ENCODE assay signal across 2 worm cellular contexts in genomic region chrIII:4419117-4419978, ce11.
A peak's percentile ranks its signal among the peaks of the same experiment; 100 is the strongest.
TF ChIP-seq lines count a peak whose summit lies in the region.

Gene R07E5.7 (minus strand): TSS chrIII:4419167.
Gene cku-80 (plus strand): TSS chrIII:4419848.

TF ChIP-seq in whole organism, L2 larva, 48 proteins besides CTCF, POLR2A, EP300 and RAD21 (continued from another document):
- no peak for TF ChIP-seq nhr-23 (tag; optimal IDR thresholded peaks at IDR 0.05; lab: Kevin White, UChicago)
- TF ChIP-seq ztf-4 (tag; optimal IDR thresholded peaks at IDR 0.05; lab: Kevin White, UChicago), result no peak
- TF ChIP-seq unc-39 (tag; optimal IDR thresholded peaks at IDR 0.05; lab: Kevin White, UChicago), result no peak
- TF ChIP-seq fos-1 (tag; optimal IDR thresholded peaks at IDR 0.05; lab: Kevin White, UChicago), result no peak
- TF ChIP-seq gmeb-1 (tag; optimal IDR thresholded peaks at IDR 0.05; lab: Kevin White, UChicago), result peak; percentile 88
- TF ChIP-seq mdl-1 (tag; optimal IDR thresholded peaks at IDR 0.05; lab: Kevin White, UChicago), result no peak
- TF ChIP-seq nhr-25 (tag; optimal IDR thresholded peaks at IDR 0.05; lab: Kevin White, UChicago), result peak; percentile 20
- no peak for TF ChIP-seq unc-62 (GFP tag; optimal IDR thresholded peaks at IDR 0.05; lab: Kevin White, UChicago)
- no peak for TF ChIP-seq alr-1 (tag; optimal IDR thresholded peaks at IDR 0.05; lab: Kevin White, UChicago)
- TF ChIP-seq nhr-129 (tag; optimal IDR thresholded peaks at IDR 0.05; lab: Kevin White, UChicago), result peak; percentile 38
- TF ChIP-seq peb-1 (tag; optimal IDR thresholded peaks at IDR 0.05; lab: Kevin White, UChicago), result no peak
- no peak for TF ChIP-seq nhr-11 (tag; optimal IDR thresholded peaks at IDR 0.05; lab: Kevin White, UChicago)
- peak; percentile 58 for TF ChIP-seq snpc-4 (tag; optimal IDR thresholded peaks at IDR 0.05; lab: Kevin White, UChicago)
- no peak for TF ChIP-seq skn-1 (tag; optimal IDR thresholded peaks at IDR 0.05; lab: Kevin White, UChicago)
- TF ChIP-seq blmp-1 (tag; optimal IDR thresholded peaks at IDR 0.05; lab: Kevin White, UChicago; ENCODE audit: insufficient read depth), result no peak
- peak; percentile 43 for TF ChIP-seq lin-11 (tag; optimal IDR thresholded peaks at IDR 0.05; lab: Kevin White, UChicago)
- no peak for TF ChIP-seq nhr-10 (tag; optimal IDR thresholded peaks at IDR 0.05; lab: Kevin White, UChicago)
- TF ChIP-seq nhr-6 (tag; optimal IDR thresholded peaks at IDR 0.05; lab: Kevin White, UChicago), result no peak
- TF ChIP-seq nhr-77 (tag; optimal IDR thresholded peaks at IDR 0.05; lab: Kevin White, UChicago), result no peak
- TF ChIP-seq ceh-82 (tag; optimal IDR thresholded peaks at IDR 0.05; lab: Kevin White, UChicago), result no peak
- no peak for TF ChIP-seq aly-2 (tag; optimal IDR thresholded peaks at IDR 0.05; lab: Kevin White, UChicago)
- no peak for TF ChIP-seq egl-27 (tag; optimal IDR thresholded peaks at IDR 0.05; lab: Kevin White, UChicago)
- no peak for TF ChIP-seq dmd-4 (tag; optimal IDR thresholded peaks at IDR 0.05; lab: Kevin White, UChicago)
- TF ChIP-seq mab-5 (tag; optimal IDR thresholded peaks at IDR 0.05; lab: Kevin White, UChicago), result peak; percentile 6
- TF ChIP-seq ZK546.5 (tag; optimal IDR thresholded peaks at IDR 0.05; lab: Kevin White, UChicago), result no peak
TF ChIP-seq in whole organism, L2 larva: peak in this region for 16.

TF ChIP-seq in whole organism, L4 larva, 104 proteins besides CTCF, POLR2A, EP300 and RAD21 (continued from another document):
- no peak for TF ChIP-seq ztf-11 (tag; optimal IDR thresholded peaks at IDR 0.05; lab: Kevin White, UChicago)
- no peak for TF ChIP-seq cey-2 (tag; optimal IDR thresholded peaks at IDR 0.05; lab: Kevin White, UChicago; ENCODE audit: borderline replicate concordance, insufficient read depth)
- TF ChIP-seq mxl-3 (GFP tag; optimal IDR thresholded peaks at IDR 0.05; lab: Kevin White, UChicago), result no peak
- no peak for TF ChIP-seq Y75B8A.6 (GFP tag; IDR thresholded peaks at IDR 0.05; lab: Robert Waterston, UW)
- no peak for TF ChIP-seq spr-3 (GFP tag; optimal IDR thresholded peaks at IDR 0.05; lab: Kevin White, UChicago)
- no peak for TF ChIP-seq set-16 (GFP tag; IDR thresholded peaks at IDR 0.05; lab: Robert Waterston, UW)
- no peak for TF ChIP-seq ceh-28 (tag; optimal IDR thresholded peaks at IDR 0.05; lab: Kevin White, UChicago)
- TF ChIP-seq ztf-7 (tag; optimal IDR thresholded peaks at IDR 0.05; lab: Kevin White, UChicago), result peak; percentile 47
- TF ChIP-seq daf-16 (GFP tag; optimal IDR thresholded peaks at IDR 0.05; lab: Kevin White, UChicago), result no peak
- peak; percentile 36 for TF ChIP-seq daf-16 (tag; optimal IDR thresholded peaks at IDR 0.05; lab: Kevin White, UChicago)
- no peak for TF ChIP-seq jun-1 (tag; optimal IDR thresholded peaks at IDR 0.05; lab: Kevin White, UChicago)
- no peak for TF ChIP-seq dmd-8 (GFP tag; IDR thresholded peaks at IDR 0.05; lab: Robert Waterston, UW)
- TF ChIP-seq hlh-30 (tag; optimal IDR thresholded peaks at IDR 0.05; lab: Kevin White, UChicago; ENCODE audit: insufficient read depth), result peak; percentile 92
- TF ChIP-seq nhr-237 (tag; optimal IDR thresholded peaks at IDR 0.05; lab: Kevin White, UChicago), result no peak
- no peak for TF ChIP-seq pha-4 (GFP tag; IDR thresholded peaks at IDR 0.05; lab: Robert Waterston, UW)
- no peak for TF ChIP-seq pha-4 (tag; optimal IDR thresholded peaks at IDR 0.05; lab: Kevin White, UChicago)
- TF ChIP-seq lin-38 (GFP tag; IDR thresholded peaks at IDR 0.05; lab: Robert Waterston, UW), result peak; percentile 70
- peak; percentile 19 for TF ChIP-seq lin-13 (GFP tag; optimal IDR thresholded peaks at IDR 0.05; lab: Kevin White, UChicago)
- peak; percentile 42; the same call in 1 of the 2 replicates for TF ChIP-seq hmg-1.1 (GFP tag; IDR thresholded peaks at IDR 0.05; lab: Robert Waterston, UW)
- TF ChIP-seq hif-1 (tag; optimal IDR thresholded peaks at IDR 0.05; lab: Kevin White, UChicago), result peak in 1 of 2 experiments; percentile 72
- no peak for TF ChIP-seq gei-8 (GFP tag; optimal IDR thresholded peaks at IDR 0.05; lab: Kevin White, UChicago)
- no peak for TF ChIP-seq tag-97 (GFP tag; IDR thresholded peaks at IDR 0.05; lab: Robert Waterston, UW)
- TF ChIP-seq lin-1 (GFP tag; IDR thresholded peaks at IDR 0.05; lab: Robert Waterston, UW), result no peak
- peak in 1 of 2 experiments; percentile 15 for TF ChIP-seq mdl-1 (tag; optimal IDR thresholded peaks at IDR 0.05; lab: Kevin White, UChicago)
- no peak for TF ChIP-seq aly-2 (tag; optimal IDR thresholded peaks at IDR 0.05; lab: Kevin White, UChicago)
- no peak for TF ChIP-seq nhr-102 (tag; optimal IDR thresholded peaks at IDR 0.05; lab: Kevin White, UChicago)
- TF ChIP-seq F37D6.2 (tag; optimal IDR thresholded peaks at IDR 0.05; lab: Kevin White, UChicago), result no peak
- TF ChIP-seq dpl-1 (GFP tag; optimal IDR thresholded peaks at IDR 0.05; lab: Kevin White, UChicago), result peak; percentile 88
- peak; percentile 27 for TF ChIP-seq ama-1 (optimal IDR thresholded peaks at IDR 0.05; lab: Kevin White, UChicago)
- TF ChIP-seq F49E8.2 (tag; optimal IDR thresholded peaks at IDR 0.05; lab: Kevin White, UChicago; ENCODE audit: borderline replicate concordance), result no peak
- TF ChIP-seq zfp-3 (GFP tag; conservative IDR thresholded peaks at IDR 0.05; lab: Robert Waterston, UW), result no peak
- TF ChIP-seq nhr-6 (tag; optimal IDR thresholded peaks at IDR 0.05; lab: Kevin White, UChicago), result no peak
- no peak for TF ChIP-seq aha-1 (tag; lab: Kevin White, UChicago)
- TF ChIP-seq ceh-62 (tag; optimal IDR thresholded peaks at IDR 0.05; lab: Kevin White, UChicago), result no peak
- peak; percentile 33 for TF ChIP-seq lin-15B (tag; optimal IDR thresholded peaks at IDR 0.05; lab: Kevin White, UChicago)
- TF ChIP-seq madf-5 (GFP tag; IDR thresholded peaks at IDR 0.05; lab: Robert Waterston, UW), result no peak
- no peak for TF ChIP-seq dmd-9 (GFP tag; IDR thresholded peaks at IDR 0.05; lab: Robert Waterston, UW)
- TF ChIP-seq nhr-77 (tag; optimal IDR thresholded peaks at IDR 0.05; lab: Kevin White, UChicago), result peak; percentile 17
- TF ChIP-seq attf-4 (tag; optimal IDR thresholded peaks at IDR 0.05; lab: Kevin White, UChicago), result no peak
- no peak for TF ChIP-seq spr-1 (tag; optimal IDR thresholded peaks at IDR 0.05; lab: Kevin White, UChicago)
- TF ChIP-seq daf-8 (GFP tag; IDR thresholded peaks at IDR 0.05; lab: Robert Waterston, UW), result no peak
- peak; percentile 25 for TF ChIP-seq duxl-1 (tag; optimal IDR thresholded peaks at IDR 0.05; lab: Kevin White, UChicago; ENCODE audit: poor library complexity)
- TF ChIP-seq saeg-2 (GFP tag; IDR thresholded peaks at IDR 0.05; lab: Robert Waterston, UW), result no peak
- no peak for TF ChIP-seq ceh-20 (GFP tag; IDR thresholded peaks at IDR 0.05; lab: Robert Waterston, UW)
- TF ChIP-seq lin-29 (GFP tag; IDR thresholded peaks at IDR 0.05; lab: Robert Waterston, UW), result no peak
- TF ChIP-seq mxl-2 (GFP tag; conservative IDR thresholded peaks at IDR 0.05; lab: Robert Waterston, UW), result no peak
- no peak for TF ChIP-seq T26A8.4 (GFP tag; IDR thresholded peaks at IDR 0.05; lab: Robert Waterston, UW)
- no peak for TF ChIP-seq Y48G9A.11 (GFP tag; IDR thresholded peaks at IDR 0.05; lab: Robert Waterston, UW)
- no peak for TF ChIP-seq Y5F2A.4 (GFP tag; optimal IDR thresholded peaks at IDR 0.05; lab: Kevin White, UChicago)
- TF ChIP-seq dmd-6 (GFP tag; IDR thresholded peaks at IDR 0.05; lab: Robert Waterston, UW), result peak; percentile 40; the same call in 1 of the 2 replicates
- TF ChIP-seq daf-19 (GFP tag; conservative IDR thresholded peaks at IDR 0.05; lab: Robert Waterston, UW), result 0 out of 2 replicates have a peak, but pooled peaks have one; percentile 35
- TF ChIP-seq zfp-2 (tag; optimal IDR thresholded peaks at IDR 0.05; lab: Kevin White, UChicago), result no peak
- no peak for TF ChIP-seq nhr-10 (tag; optimal IDR thresholded peaks at IDR 0.05; lab: Kevin White, UChicago)
- TF ChIP-seq php-3 (GFP tag; IDR thresholded peaks at IDR 0.05; lab: Robert Waterston, UW), result no peak
- TF ChIP-seq ceh-44 (GFP tag; IDR thresholded peaks at IDR 0.05; lab: Robert Waterston, UW), result no peak
- no peak for TF ChIP-seq unc-62 (GFP tag; optimal IDR thresholded peaks at IDR 0.05 in 1 of 2; lab: Kevin White, UChicago)
- no peak for TF ChIP-seq unc-62 (tag; optimal IDR thresholded peaks at IDR 0.05; lab: Kevin White, UChicago)
- peak; percentile 39 for TF ChIP-seq nhr-28 (tag; optimal IDR thresholded peaks at IDR 0.05; lab: Kevin White, UChicago)
- no peak for TF ChIP-seq F10B5.3 (tag; optimal IDR thresholded peaks at IDR 0.05; lab: Kevin White, UChicago)
- no peak for TF ChIP-seq snpc-4 (tag; optimal IDR thresholded peaks at IDR 0.05; lab: Kevin White, UChicago)
- TF ChIP-seq madf-9 (GFP tag; conservative IDR thresholded peaks at IDR 0.05; lab: Robert Waterston, UW), result no peak
- no peak for TF ChIP-seq ZK337.2 (GFP tag; IDR thresholded peaks at IDR 0.05; lab: Robert Waterston, UW)
- TF ChIP-seq R02D3.7 (tag; optimal IDR thresholded peaks at IDR 0.05; lab: Kevin White, UChicago), result no peak
- no peak for TF ChIP-seq ZK546.5 (tag; optimal IDR thresholded peaks at IDR 0.05; lab: Kevin White, UChicago)
- TF ChIP-seq arid-1 (GFP tag; conservative IDR thresholded peaks at IDR 0.05; lab: Robert Waterston, UW), result no peak
- peak in 1 of 2 experiments; percentile 80 for TF ChIP-seq lsy-2 (tag; optimal IDR thresholded peaks at IDR 0.05; lab: Kevin White, UChicago)
- no peak for TF ChIP-seq fos-1 (tag; optimal IDR thresholded peaks at IDR 0.05; lab: Kevin White, UChicago)
- TF ChIP-seq T20F7.1 (GFP tag; optimal IDR thresholded peaks at IDR 0.05; lab: Kevin White, UChicago), result no peak
- no peak for TF ChIP-seq Y105C5A.15 (GFP tag; IDR thresholded peaks at IDR 0.05; lab: Robert Waterston, UW)
- no peak for TF ChIP-seq nhr-111 (GFP tag; optimal IDR thresholded peaks at IDR 0.05; lab: Kevin White, UChicago)
- no peak for TF ChIP-seq unc-39 (tag; optimal IDR thresholded peaks at IDR 0.05; lab: Kevin White, UChicago)
- TF ChIP-seq tra-1 (GFP tag; IDR thresholded peaks at IDR 0.05; lab: Robert Waterston, UW), result no peak
- TF ChIP-seq mep-1 (tag; optimal IDR thresholded peaks at IDR 0.05; lab: Kevin White, UChicago), result peak; percentile 70
- no peak for TF ChIP-seq unc-130 (GFP tag; optimal IDR thresholded peaks at IDR 0.05; lab: Kevin White, UChicago)
- TF ChIP-seq mes-2 (tag; optimal IDR thresholded peaks at IDR 0.05; lab: Kevin White, UChicago; ENCODE audit: poor library complexity, severe bottlenecking), result peak; percentile 76
- no peak for TF ChIP-seq nhr-42 (GFP tag; IDR thresholded peaks at IDR 0.05; lab: Robert Waterston, UW)
- TF ChIP-seq ceh-82 (tag; optimal IDR thresholded peaks at IDR 0.05; lab: Kevin White, UChicago), result no peak
- no peak for TF ChIP-seq snpc-1.2 (GFP tag; IDR thresholded peaks at IDR 0.05; lab: Robert Waterston, UW)
- no peak for TF ChIP-seq nhr-76 (tag; optimal IDR thresholded peaks at IDR 0.05; lab: Kevin White, UChicago)
- TF ChIP-seq mdt-29 (GFP tag; IDR thresholded peaks at IDR 0.05; lab: Robert Waterston, UW), result no peak
- TF ChIP-seq ceh-32 (tag; optimal IDR thresholded peaks at IDR 0.05; lab: Kevin White, UChicago; ENCODE audit: poor library complexity), result no peak
- no peak for TF ChIP-seq D1046.2 (GFP tag; IDR thresholded peaks at IDR 0.05; lab: Robert Waterston, UW)
